Worm (Caenorhabditis elegans) whole organism, L1 larva: Measurements from ENCODE around the gene fbxc-25.
A peak's percentile ranks its signal among the peaks of the same experiment; 100 is the strongest.
"Not testable (repeated sequence)": the region's sequence is repeated elsewhere in the genome, so short reads cannot be mapped to it uniquely, and the experiment has no call there.

Source experiments
- C16A3.4 ChIP-seq: fragments of 150-350 bp; optimal IDR thresholded peaks from 2 replicates; lab custom pipeline; 2014; ENCODE audit warnings: missing biosample characterization, missing genetic modification characterization
- F16B12.6 ChIP-seq: fragments of 150-350 bp; optimal IDR thresholded peaks from 2 replicates; lab custom pipeline; 2014; ENCODE audit warnings: missing biosample characterization, missing genetic modification characterization
- Y116A8C.19 ChIP-seq: sonication (generic microtip); optimal IDR thresholded peaks from 2 replicates; lab custom pipeline; 2016; ENCODE audit warnings: missing compliant biosample characterization, missing genetic modification characterization, borderline replicate concordance
- alr-1 ChIP-seq: fragments of 200-800 bp; sonication (Bioruptor generic); optimal IDR thresholded peaks from 2 replicates; lab custom pipeline; 2018; ENCODE audit warnings: borderline replicate concordance, mild to moderate bottlenecking, missing genetic modification characterization, missing compliant biosample characterization
- aly-2 ChIP-seq: fragments of 150-350 bp; optimal IDR thresholded peaks from 2 replicates; lab custom pipeline; 2014; ENCODE audit warnings: missing biosample characterization, missing genetic modification characterization
- blmp-1 ChIP-seq: fragments of 150-350 bp; optimal IDR thresholded peaks from 2 replicates; lab custom pipeline; 2014; ENCODE audit warnings: missing biosample characterization, missing genetic modification characterization
- ceh-8 ChIP-seq: fragments of 200-800 bp; sonication (Bioruptor generic); optimal IDR thresholded peaks from 2 replicates; lab custom pipeline; 2018; ENCODE audit warnings: mild to moderate bottlenecking, missing genetic modification characterization, moderate library complexity, missing compliant biosample characterization
- ceh-82 ChIP-seq, 3 experiments: fragments of 150-350 bp in 1 of 3; sonication (generic microtip) in 2 of 3; optimal IDR thresholded peaks; 2 replicates each; lab custom pipeline; 2014 to 2017; ENCODE audit warnings: missing biosample characterization in 3 of 3, missing genetic modification characterization in 3 of 3
- ceh-88 ChIP-seq: fragments of 200-800 bp; sonication (Bioruptor generic); IDR thresholded peaks from 2 replicates; pipeline ENCODE4 v1.3.6; 2022; ENCODE audit warnings: missing genetic modification characterization, missing compliant biosample characterization
- dpl-1 ChIP-seq, 3 experiments: fragments of 150-350 bp in 2 of 3; sonication (generic microtip) in 1 of 3; optimal IDR thresholded peaks; 2 replicates each; lab custom pipeline; 2014 to 2017; ENCODE audit warnings: missing biosample characterization in 3 of 3, missing genetic modification characterization in 3 of 3, missing genetic modification reagents in 3 of 3
- efl-1 ChIP-seq, 4 experiments: fragments of 150-350 bp; optimal IDR thresholded peaks in 3 of 4; peaks in 1 of 4; 1 replicate in 1 of 4; 2 replicates in 3 of 4; lab custom pipeline; 2014; ENCODE audit warnings: missing biosample characterization in 2 of 4, missing genetic modification characterization in 2 of 4, missing genetic modification reagents in 2 of 4
- efl-3 ChIP-seq: fragments of 200-800 bp; sonication (Bioruptor generic); optimal IDR thresholded peaks from 2 replicates; lab custom pipeline; 2018; ENCODE audit warnings: mild to moderate bottlenecking, missing genetic modification characterization, missing compliant biosample characterization
- egl-13 ChIP-seq: sonication (generic microtip); optimal IDR thresholded peaks from 2 replicates; lab custom pipeline; 2016; ENCODE audit warnings: missing genotype, missing genetic modification reagents, missing genetic modification characterization, missing compliant biosample characterization
- elt-3 ChIP-seq, 6 experiments: fragments of 150-350 bp in 1 of 6; sonication (generic microtip); optimal IDR thresholded peaks; 2 replicates each; lab custom pipeline; 2017 to 2018; ENCODE audit warnings: missing biosample characterization in 6 of 6, missing genetic modification characterization in 6 of 6, inconsistent platforms in 1 of 6
- ets-5 ChIP-seq: fragments of 200-800 bp; sonication (Bioruptor generic); IDR thresholded peaks from 2 replicates; pipeline ENCODE4 v1.3.6; 2022; ENCODE audit warnings: missing genetic modification characterization, missing compliant biosample characterization
- fkh-10 ChIP-seq: sonication (generic microtip); optimal IDR thresholded peaks from 2 replicates; lab custom pipeline; 2017; ENCODE audit warnings: missing biosample characterization, missing genetic modification reagents, missing genetic modification characterization
- fkh-8 ChIP-seq: sonication (generic microtip); optimal IDR thresholded peaks from 2 replicates; lab custom pipeline; 2016; ENCODE audit warnings: mild to moderate bottlenecking, missing genetic modification characterization, missing compliant biosample characterization
- fos-1 ChIP-seq: fragments of 150-350 bp; optimal IDR thresholded peaks from 2 replicates; lab custom pipeline; 2014; ENCODE audit warnings: missing biosample characterization, missing genetic modification characterization
- grh-1 ChIP-seq: fragments of 200-800 bp; sonication (Bioruptor generic); IDR thresholded peaks from 2 replicates; pipeline ENCODE4 v1.3.6; 2022; ENCODE audit warnings: missing genetic modification reagents, missing genetic modification characterization, missing compliant biosample characterization
- isw-1 ChIP-seq: fragments of 200-800 bp; sonication (Bioruptor generic); IDR thresholded peaks from 2 replicates; pipeline ENCODE4 v1.3.6; 2022; ENCODE audit warnings: missing genetic modification characterization, missing compliant biosample characterization
- jun-1 ChIP-seq: fragments of 150-350 bp; optimal IDR thresholded peaks from 2 replicates; lab custom pipeline; 2014; ENCODE audit warnings: missing biosample characterization, missing genetic modification reagents, missing genetic modification characterization
- lin-14 ChIP-seq: fragments of 200-800 bp; sonication (Bioruptor generic); optimal IDR thresholded peaks from 2 replicates; lab custom pipeline; 2018; ENCODE audit warnings: mild to moderate bottlenecking, missing genetic modification characterization, moderate library complexity, missing compliant biosample characterization
- lin-15B ChIP-seq: fragments of 150-350 bp; sonication (generic microtip); optimal IDR thresholded peaks from 3 replicates; lab custom pipeline; 2014; ENCODE audit warnings: missing biosample characterization, missing genetic modification characterization
- lin-35 ChIP-seq, 2 experiments: fragments of 150-350 bp; optimal IDR thresholded peaks; 2 replicates each; lab custom pipeline; 2014; ENCODE audit warnings: missing biosample characterization in 2 of 2, missing genetic modification characterization in 2 of 2, missing genetic modification reagents in 2 of 2
- mab-9 ChIP-seq: fragments of 200-800 bp; sonication (Bioruptor generic); IDR thresholded peaks from 2 replicates; pipeline ENCODE4 v1.3.6; 2022; ENCODE audit warnings: missing genetic modification reagents, missing genetic modification characterization, missing compliant biosample characterization
- mep-1 ChIP-seq: fragments of 150-350 bp; optimal IDR thresholded peaks from 2 replicates; lab custom pipeline; 2014; ENCODE audit warnings: missing biosample characterization, missing genetic modification characterization
- nhr-20 ChIP-seq: sonication (generic microtip); optimal IDR thresholded peaks from 2 replicates; lab custom pipeline; 2016; ENCODE audit warnings: mild to moderate bottlenecking, missing genetic modification characterization, missing compliant biosample characterization
- nhr-28 ChIP-seq: fragments of 150-350 bp; optimal IDR thresholded peaks from 2 replicates; lab custom pipeline; 2014; ENCODE audit warnings: missing biosample characterization, missing genetic modification characterization
- nhr-47 ChIP-seq: sonication (generic microtip); optimal IDR thresholded peaks from 2 replicates; lab custom pipeline; 2016; ENCODE audit warnings: mild to moderate bottlenecking, missing genetic modification characterization, moderate library complexity, missing compliant biosample characterization
- nhr-76 ChIP-seq: sonication (generic microtip); optimal IDR thresholded peaks from 2 replicates; lab custom pipeline; 2017; ENCODE audit warnings: missing biosample characterization, missing genetic modification characterization
- nhr-77 ChIP-seq: fragments of 150-350 bp; optimal IDR thresholded peaks from 2 replicates; lab custom pipeline; 2014; ENCODE audit warnings: missing biosample characterization, missing genetic modification characterization
- pag-3 ChIP-seq: sonication (generic microtip); optimal IDR thresholded peaks from 2 replicates; lab custom pipeline; 2017; ENCODE audit warnings: missing genetic modification characterization, mild to moderate bottlenecking, missing compliant biosample characterization, antibody characterized with exemption, borderline replicate concordance; ENCODE audit not compliant: insufficient read depth
- pqm-1 ChIP-seq: sonication (generic microtip); optimal IDR thresholded peaks from 3 replicates; lab custom pipeline; 2017; ENCODE audit warnings: missing biosample characterization, missing genetic modification characterization
- rnt-1 ChIP-seq: sonication (generic microtip); optimal IDR thresholded peaks from 2 replicates; lab custom pipeline; 2016; ENCODE audit warnings: mild to moderate bottlenecking, missing genetic modification characterization, moderate library complexity, missing compliant biosample characterization
- sox-4 ChIP-seq: sonication (generic microtip); optimal IDR thresholded peaks from 2 replicates; lab custom pipeline; 2016; ENCODE audit warnings: missing genetic modification characterization, missing compliant biosample characterization
- unc-130 ChIP-seq: fragments of 150-350 bp; optimal IDR thresholded peaks from 2 replicates; lab custom pipeline; 2017; ENCODE audit warnings: missing biosample characterization, missing genetic modification characterization, inconsistent platforms
- unc-86 ChIP-seq: sonication (generic microtip); optimal IDR thresholded peaks from 2 replicates; lab custom pipeline; 2016; ENCODE audit warnings: missing genetic modification characterization, missing compliant biosample characterization
- unc-98 ChIP-seq: fragments of 200-800 bp; sonication (Bioruptor generic); IDR thresholded peaks from 2 replicates; pipeline ENCODE4 v1.3.6; 2022; ENCODE audit warnings: missing genetic modification characterization, missing compliant biosample characterization
- zag-1 ChIP-seq: fragments of 150-350 bp; optimal IDR thresholded peaks from 2 replicates; lab custom pipeline; 2014; ENCODE audit warnings: missing biosample characterization, missing genetic modification characterization
- zip-4 ChIP-seq: fragments of 200-800 bp; sonication (Bioruptor generic); optimal IDR thresholded peaks from 2 replicates; lab custom pipeline; 2018; ENCODE audit warnings: mild to moderate bottlenecking, missing genetic modification characterization, moderate library complexity, missing compliant biosample characterization

Gene fbxc-25

DNA sequence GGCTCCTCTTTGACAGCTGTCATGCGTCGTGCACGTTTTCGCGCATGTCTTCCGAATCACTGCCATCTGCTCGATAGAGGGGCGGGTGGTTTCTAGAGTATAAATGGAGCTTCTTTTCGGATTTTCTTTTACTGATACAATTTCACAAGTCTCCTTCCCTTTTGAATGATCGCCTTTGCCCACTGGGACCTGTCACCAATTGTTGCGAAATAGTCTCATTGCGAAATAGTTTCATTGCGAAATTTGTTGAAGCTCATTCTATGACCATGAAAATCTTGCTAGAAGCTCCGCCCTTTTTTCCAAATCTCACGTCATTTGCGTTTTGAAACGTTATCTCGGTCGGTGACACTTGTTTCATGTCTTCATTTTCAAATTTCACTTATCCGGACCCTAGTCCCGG, 6.6 kb downstream of the fbxc-25 start (continued):
- TF ChIP-seq pag-3 (tag; lab: Kevin White, UChicago) (no peak), nhr-76 (tag; lab: Kevin White, UChicago) (no peak), jun-1 (tag; lab: Kevin White, UChicago) (peak; percentile 51), elt-3 (tag; optimal IDR thresholded peaks at IDR 0.05; lab: Kevin White, UChicago) (no peak)

DNA sequence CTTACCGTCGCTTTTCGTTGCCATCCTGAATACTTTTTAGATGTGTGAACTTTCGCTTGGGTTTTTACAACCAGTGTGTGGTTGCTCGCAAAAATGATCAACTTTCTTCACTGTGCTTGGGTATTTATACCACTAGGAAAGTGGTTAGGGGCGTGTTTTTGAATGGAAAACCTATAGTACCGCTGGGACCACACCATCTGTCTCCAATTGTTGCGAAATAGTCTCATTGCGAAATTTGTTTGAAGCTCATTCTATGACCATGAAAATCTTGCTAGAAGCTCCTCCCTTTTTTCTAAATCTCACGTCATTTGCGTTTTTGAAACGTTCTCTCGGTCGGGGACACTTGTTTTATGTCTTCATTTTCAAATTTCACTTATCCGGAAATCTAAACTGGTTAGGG, 7.3 kb downstream of the fbxc-25 start, which contains the start of the genes K09F6.10 and K09F6.13:
Gene K09F6.10 (minus strand): TSS at position 86 of the 400 bp plus-strand sequence.
Gene K09F6.13 (plus strand): TSS at position 317 of the 400 bp plus-strand sequence.
- TF ChIP-seq jun-1 (tag; lab: Kevin White, UChicago) (no peak), rnt-1 (tag; lab: Kevin White, UChicago) (no peak), zag-1 (tag; lab: Kevin White, UChicago) (no peak), lin-15B (tag; lab: Kevin White, UChicago) (no peak), isw-1 (GFP tag; lab: Robert Waterston, UW) (peak; percentile 11; the same call in 1 of the 2 replicates), ets-5 (GFP tag; lab: Robert Waterston, UW) (0 out of 2 replicates have a peak, but pooled peaks have one; percentile 77), dpl-1 (GFP tag; optimal IDR thresholded peaks at IDR 0.05; lab: Kevin White, UChicago) (no peak), C16A3.4 (tag; lab: Kevin White, UChicago) (no peak), fkh-8 (tag; lab: Kevin White, UChicago) (no peak), ceh-82 (tag; optimal IDR thresholded peaks at IDR 0.05; lab: Kevin White, UChicago) (no peak), nhr-47 (no peak), unc-86 (tag; lab: Kevin White, UChicago) (no peak), fos-1 (no peak), efl-3 (GFP tag; lab: Kevin White, UChicago) (no peak), sox-4 (tag; lab: Kevin White, UChicago) (no peak), nhr-20 (tag; lab: Kevin White, UChicago) (no peak), mab-9 (GFP tag; lab: Robert Waterston, UW) (no peak), lin-14 (peak; percentile 21), grh-1 (no peak), alr-1 (no peak), fkh-10 (GFP tag; lab: Kevin White, UChicago) (no peak), aly-2 (tag; lab: Kevin White, UChicago) (no peak)

- no peak for TF ChIP-seq efl-1 (optimal IDR thresholded peaks at IDR 0.05; lab: Kevin White, UChicago)
- peak in 1 of 2 experiments; percentile 57 for TF ChIP-seq efl-1 (GFP tag; optimal IDR thresholded peaks at IDR 0.05 in 1 of 2; lab: Kevin White, UChicago)
- TF ChIP-seq egl-13: no peak
Observed at ce11 chrII:2284703-2285102, 11.4 kb downstream of the fbxc-25 start.

ce11 chrII:2282599-2282998, 13.5 kb downstream of the fbxc-25 start, which contains the start of gene K09F6.9:
Gene K09F6.9, minus strand, starts transcription at chrII:2282699.
- not testable (repeated sequence) for TF ChIP-seq Y116A8C.19; fkh-8 (tag; lab: Kevin White, UChicago); blmp-1 (tag; lab: Kevin White, UChicago)

DNA sequence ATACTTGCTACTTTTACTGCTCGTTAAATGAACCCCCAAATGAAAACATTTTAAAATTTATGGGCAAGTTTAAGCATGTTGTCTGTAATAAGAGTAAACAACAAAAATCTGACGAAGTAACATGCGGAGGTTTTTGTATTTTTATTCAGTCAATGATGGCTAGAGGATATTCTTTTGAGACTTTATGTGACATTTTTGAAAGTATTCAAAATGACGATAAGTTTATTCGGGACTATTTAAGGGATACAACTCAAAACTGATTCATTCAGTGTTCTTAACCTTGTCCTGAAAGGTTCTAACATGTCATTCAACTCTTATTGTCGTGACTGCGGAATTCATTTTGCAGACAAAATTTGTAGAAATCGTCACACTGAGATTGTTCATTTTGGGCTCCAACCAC, 16.2 kb downstream of the fbxc-25 start, which contains the start of gene K09F6.11:
Gene K09F6.11 (plus strand): TSS at position 301 of the 400 bp plus-strand sequence.
- TF ChIP-seq zip-4 (GFP tag; lab: Kevin White, UChicago) (no peak), aly-2 (tag; lab: Kevin White, UChicago) (no peak), nhr-20 (tag; lab: Kevin White, UChicago) (no peak), nhr-28 (tag; lab: Kevin White, UChicago) (no peak), mep-1 (tag; lab: Kevin White, UChicago) (no peak), lin-35 (GFP tag; optimal IDR thresholded peaks at IDR 0.05; lab: Kevin White, UChicago) (no peak), nhr-76 (tag; lab: Kevin White, UChicago) (no peak), unc-130 (tag; lab: Kevin White, UChicago) (no peak), ceh-88 (no peak), grh-1 (no peak), nhr-77 (no peak), ceh-8 (GFP tag; lab: Kevin White, UChicago) (no peak), mab-9 (GFP tag; lab: Robert Waterston, UW) (no peak), pqm-1 (tag; lab: Kevin White, UChicago) (no peak), unc-98 (GFP tag; lab: Robert Waterston, UW) (no peak), egl-13 (no peak), lin-14 (no peak), F16B12.6 (tag; lab: Kevin White, UChicago) (no peak)
